Fruit fly (Drosophila melanogaster) whole organism, prepupa: ENCODE measurements around the gene CG33303.

Experiments used
- CG1621 ChIP-seq: fragments of 200-800 bp; sonication (Bioruptor generic); optimal IDR thresholded peaks from 3 replicates; lab custom pipeline; 2018; ENCODE audit warnings: missing biosample characterization, mild to moderate bottlenecking, missing genetic modification characterization
- CG16779 ChIP-seq: fragments of 200-800 bp; sonication (Bioruptor generic); optimal IDR thresholded peaks from 3 replicates; lab custom pipeline; 2017; ENCODE audit warnings: missing biosample characterization, mild to moderate bottlenecking, missing genetic modification characterization
- CG6854 ChIP-seq: fragments of 200-800 bp; sonication (Bioruptor generic); optimal IDR thresholded peaks from 2 replicates; lab custom pipeline; 2017; ENCODE audit warnings: missing biosample characterization, mild to moderate bottlenecking, missing genetic modification characterization
- achi ChIP-seq: fragments of 200-800 bp; sonication (Bioruptor generic); optimal IDR thresholded peaks from 3 replicates; lab custom pipeline; 2016; ENCODE audit warnings: missing biosample characterization, missing genetic modification characterization
- fkh ChIP-seq: fragments of 200-800 bp; sonication (Bioruptor generic); optimal IDR thresholded peaks from 3 replicates; lab custom pipeline; 2017; ENCODE audit warnings: missing biosample characterization, mild to moderate bottlenecking, missing genetic modification characterization, moderate library complexity

DNA sequence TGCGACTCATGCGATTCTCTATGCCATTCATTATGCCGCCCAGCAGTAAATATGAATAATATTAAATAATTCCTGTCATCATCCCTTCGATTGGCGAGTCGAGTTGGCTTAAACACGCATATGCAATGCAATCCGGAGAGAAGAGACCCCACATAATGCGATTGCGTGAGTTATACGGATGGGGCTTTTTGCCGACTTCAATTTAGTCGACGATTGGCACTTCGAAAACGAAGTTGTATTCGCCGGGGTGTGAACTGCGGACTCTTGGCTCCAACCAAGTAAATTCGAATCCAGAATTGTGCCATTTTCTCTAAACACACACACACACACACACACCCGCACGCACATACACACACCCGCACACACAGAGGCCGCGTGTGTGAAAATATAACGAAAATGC lies 719 bp upstream of the CG33303 start:
- no peak for TF ChIP-seq achi (GFP tag; lab: Kevin White, UChicago)
- no peak for TF ChIP-seq CG6854 (GFP tag; lab: Kevin White, UChicago)
- TF ChIP-seq CG16779 (tag; lab: Kevin White, UChicago) = no peak
- no peak for TF ChIP-seq fkh (GFP tag; lab: Kevin White, UChicago)
- TF ChIP-seq CG1621 = no peak
